Worm (Caenorhabditis elegans): ENCODE data around the gene nhr-167.

nhr-167 gene

DNA sequence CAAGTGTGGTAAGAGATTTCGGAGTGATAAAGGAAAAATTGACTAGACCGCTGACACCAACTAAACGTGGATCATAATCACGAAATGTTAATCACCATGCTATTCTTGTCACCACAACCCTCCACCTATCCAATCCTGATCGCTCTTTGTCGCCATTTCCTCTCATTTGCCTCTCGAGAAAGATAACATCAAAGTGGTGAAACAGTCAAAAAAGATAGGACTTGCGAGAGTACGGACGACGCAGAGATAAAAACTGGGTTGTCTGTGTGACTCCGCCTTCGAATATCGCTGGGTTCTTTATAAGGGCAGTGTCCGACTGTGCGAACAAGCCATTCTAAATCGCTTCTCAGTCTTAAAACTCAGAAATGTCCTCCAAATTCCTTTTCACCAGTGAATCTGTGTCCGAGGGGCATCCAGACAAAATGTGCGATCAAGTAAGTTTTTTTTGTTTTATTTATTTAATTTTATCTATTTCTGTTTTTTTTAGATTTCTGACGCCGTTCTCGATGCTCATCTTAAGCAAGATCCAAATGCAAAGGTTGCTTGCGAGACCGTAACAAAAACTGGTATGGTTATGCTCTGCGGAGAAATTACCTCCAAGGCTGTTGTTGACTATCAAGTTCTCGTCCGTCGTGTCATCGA lies 16.1 kb downstream of the nhr-167 start, which contains the start of gene sams-1 (continued):
- TF ChIP-seq daf-16 (GFP tag; optimal IDR thresholded peaks at IDR 0.05), result no peak
- no peak for TF ChIP-seq daf-16 (tag; optimal IDR thresholded peaks at IDR 0.05)
- no peak for TF ChIP-seq pha-4 (GFP tag; IDR thresholded peaks at IDR 0.05)
- no peak for TF ChIP-seq pha-4 (tag; optimal IDR thresholded peaks at IDR 0.05)
- TF ChIP-seq ZK546.5 (tag; optimal IDR thresholded peaks at IDR 0.05), result no peak
- no peak for TF ChIP-seq skn-1 (tag; optimal IDR thresholded peaks at IDR 0.05)
- no peak for TF ChIP-seq lin-15B (tag; optimal IDR thresholded peaks at IDR 0.05)
- TF ChIP-seq fos-1 (tag; optimal IDR thresholded peaks at IDR 0.05), result no peak
- TF ChIP-seq snpc-1.2 (GFP tag; IDR thresholded peaks at IDR 0.05), result no peak

DNA sequence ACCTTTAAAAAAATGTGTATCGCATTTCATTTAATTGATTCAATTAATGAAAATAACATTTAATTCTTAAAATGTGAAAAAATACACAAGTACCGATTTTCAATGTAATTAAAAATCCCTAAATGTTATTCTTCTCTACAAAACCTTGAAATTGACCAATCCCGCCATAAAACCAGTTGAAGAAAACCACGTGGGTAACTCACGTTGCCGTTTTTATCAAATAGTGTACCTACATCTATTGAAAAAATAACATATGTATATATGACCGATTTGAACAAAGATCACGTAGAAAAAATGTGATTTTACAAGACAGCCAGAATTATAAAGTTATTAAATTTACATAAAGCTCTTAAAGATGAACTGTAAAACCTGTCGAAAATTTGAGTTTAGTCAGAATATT lies 16.7 kb downstream of the nhr-167 start:
- TF ChIP-seq spr-3 (GFP tag; optimal IDR thresholded peaks at IDR 0.05) (no peak), hlh-30 (tag; optimal IDR thresholded peaks at IDR 0.05; ENCODE audit: insufficient read depth) (peak; percentile 40)

DNA sequence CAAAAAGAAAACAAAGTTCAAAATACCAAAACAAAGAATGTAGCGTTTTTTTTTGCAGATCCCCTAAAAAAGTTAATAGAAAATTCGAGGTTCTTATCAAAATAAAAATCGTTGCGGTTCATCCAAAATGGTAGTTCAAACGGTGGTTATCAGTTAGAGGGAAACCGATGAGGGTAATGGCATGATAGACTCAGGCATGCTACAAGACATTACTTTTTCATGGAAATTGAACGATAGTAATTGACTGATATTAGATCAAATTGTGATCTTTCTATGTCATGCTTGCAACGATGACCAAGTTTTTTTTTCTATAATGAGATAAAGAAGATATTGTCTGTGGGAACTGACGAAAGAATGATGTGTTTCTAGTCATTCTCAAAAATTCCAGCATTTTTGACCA lies 17.3 kb downstream of the nhr-167 start:
- TF ChIP-seq T26A8.4 (GFP tag; IDR thresholded peaks at IDR 0.05) (no peak), nhr-102 (tag; optimal IDR thresholded peaks at IDR 0.05) (peak; percentile 44), dmd-6 (GFP tag; IDR thresholded peaks at IDR 0.05) (peak; percentile 87), lin-38 (GFP tag; IDR thresholded peaks at IDR 0.05) (no peak), nhr-48 (tag; optimal IDR thresholded peaks at IDR 0.05) (peak; percentile 50), lin-1 (GFP tag; IDR thresholded peaks at IDR 0.05) (no peak), mep-1 (tag; optimal IDR thresholded peaks at IDR 0.05) (peak; percentile 7), ceh-20 (GFP tag; IDR thresholded peaks at IDR 0.05) (0 out of 2 replicates have a peak, but pooled peaks have one; percentile 16), set-16 (GFP tag; IDR thresholded peaks at IDR 0.05) (no peak), aly-2 (tag; optimal IDR thresholded peaks at IDR 0.05) (no peak), hlh-11 (tag; optimal IDR thresholded peaks at IDR 0.05) (peak; percentile 78), rbr-2 (tag; optimal IDR thresholded peaks at IDR 0.05) (no peak), zfp-3 (GFP tag; conservative IDR thresholded peaks at IDR 0.05) (no peak), ces-1 (GFP tag; optimal IDR thresholded peaks at IDR 0.05) (no peak), dve-1 (tag; optimal IDR thresholded peaks at IDR 0.05; ENCODE audit: insufficient read depth) (peak; percentile 75), hif-1 (tag; optimal IDR thresholded peaks at IDR 0.05) (peak in 1 of 2 experiments; percentile 81), ceh-28 (tag; optimal IDR thresholded peaks at IDR 0.05) (no peak), nhr-42 (GFP tag; IDR thresholded peaks at IDR 0.05) (no peak), vab-7 (GFP tag; IDR thresholded peaks at IDR 0.05) (no peak), jun-1 (tag; optimal IDR thresholded peaks at IDR 0.05) (no peak), Y48G9A.11 (GFP tag; IDR thresholded peaks at IDR 0.05) (no peak), tra-1 (GFP tag; IDR thresholded peaks at IDR 0.05) (peak; percentile 90), aha-1 (tag) (peak; percentile 40), mes-2 (tag; optimal IDR thresholded peaks at IDR 0.05; ENCODE audit: poor library complexity, severe bottlenecking) (no peak), egl-27 (tag; optimal IDR thresholded peaks at IDR 0.05) (no peak), F26F4.8 (GFP tag; conservative IDR thresholded peaks at IDR 0.05) (no peak), hlh-30 (tag; optimal IDR thresholded peaks at IDR 0.05; ENCODE audit: insufficient read depth) (peak; percentile 15), mdl-1 (tag; optimal IDR thresholded peaks at IDR 0.05) (peak in 1 of 2 experiments; percentile 62), mxl-3 (GFP tag; optimal IDR thresholded peaks at IDR 0.05) (no peak), nhr-237 (tag; optimal IDR thresholded peaks at IDR 0.05) (no peak), daf-19 (GFP tag; conservative IDR thresholded peaks at IDR 0.05) (no peak), nhr-28 (tag; optimal IDR thresholded peaks at IDR 0.05) (peak; percentile 95), daf-16 (GFP tag; optimal IDR thresholded peaks at IDR 0.05) (no peak), daf-16 (tag; optimal IDR thresholded peaks at IDR 0.05) (peak; percentile 76), nhr-77 (tag; optimal IDR thresholded peaks at IDR 0.05) (peak; percentile 32), skn-1 (tag; optimal IDR thresholded peaks at IDR 0.05) (no peak), pqm-1 (tag; optimal IDR thresholded peaks at IDR 0.05) (peak; percentile 91), php-3 (GFP tag; IDR thresholded peaks at IDR 0.05) (peak; percentile 81), unc-39 (tag; optimal IDR thresholded peaks at IDR 0.05) (no peak), ztf-7 (tag; optimal IDR thresholded peaks at IDR 0.05) (no peak)
